Worm (Caenorhabditis elegans): ENCODE results near the gene gsto-1.

The gsto-1 gene

ce11 chrIII:7946968-7947491 lies at the start of gene gsto-1:
Gene gsto-1 (minus strand): TSS chrIII:7947018.
- TF ChIP-seq crh-2 (tag; optimal IDR thresholded peaks at IDR 0.05): peak; percentile 8
- TF ChIP-seq fos-1 (tag; optimal IDR thresholded peaks at IDR 0.05): peak; percentile 26
- peak; percentile 6 for TF ChIP-seq gmeb-1 (tag; optimal IDR thresholded peaks at IDR 0.05)
- TF ChIP-seq nhr-11 (tag; optimal IDR thresholded peaks at IDR 0.05): no peak
- TF ChIP-seq nhr-129 (tag; optimal IDR thresholded peaks at IDR 0.05): peak; percentile 31
- no peak for TF ChIP-seq elt-3 (tag; optimal IDR thresholded peaks at IDR 0.05)

- TF ChIP-seq elt-1 (tag; optimal IDR thresholded peaks at IDR 0.05) (no peak), unc-55 (GFP tag; optimal IDR thresholded peaks at IDR 0.05) (no peak), nhr-12 (tag; optimal IDR thresholded peaks at IDR 0.05) (no peak), alr-1 (tag; optimal IDR thresholded peaks at IDR 0.05) (no peak), F13H6.1 (tag; optimal IDR thresholded peaks at IDR 0.05) (no peak), nhr-21 (tag; optimal IDR thresholded peaks at IDR 0.05) (no peak), ama-1 (optimal IDR thresholded peaks at IDR 0.05) (no peak)
Observed at ce11 chrIII:7996353-7996752, 49.5 kb upstream of the gsto-1 start, which contains the start of gene npr-17. Gene npr-17 (minus strand): TSS chrIII:7996453.

ce11 chrIII:7986585-7987171 lies 39.9 kb upstream of the gsto-1 start, which contains the start of gene hrpk-2:
Gene hrpk-2 (plus strand): TSS chrIII:7987121.
- TF ChIP-seq unc-55 (GFP tag; optimal IDR thresholded peaks at IDR 0.05) (no peak), F13H6.1 (tag; optimal IDR thresholded peaks at IDR 0.05) (no peak), mab-5 (tag; optimal IDR thresholded peaks at IDR 0.05) (no peak), sem-4 (tag; optimal IDR thresholded peaks at IDR 0.05) (no peak), R02D3.7 (tag; optimal IDR thresholded peaks at IDR 0.05) (no peak), ama-1 (optimal IDR thresholded peaks at IDR 0.05) (no peak), skn-1 (tag; optimal IDR thresholded peaks at IDR 0.05) (no peak), blmp-1 (tag; optimal IDR thresholded peaks at IDR 0.05; ENCODE audit: insufficient read depth) (no peak), aly-2 (tag; optimal IDR thresholded peaks at IDR 0.05) (no peak), mbf-1 (tag; optimal IDR thresholded peaks at IDR 0.05) (no peak), Y55F3AM.14 (GFP tag; optimal IDR thresholded peaks at IDR 0.05) (no peak), zag-1 (tag; optimal IDR thresholded peaks at IDR 0.05) (no peak), nhr-129 (tag; optimal IDR thresholded peaks at IDR 0.05) (no peak), nhr-23 (tag; optimal IDR thresholded peaks at IDR 0.05) (no peak), nhr-77 (tag; optimal IDR thresholded peaks at IDR 0.05) (no peak), lin-39 (tag; optimal IDR thresholded peaks at IDR 0.05) (no peak), ztf-11 (tag; optimal IDR thresholded peaks at IDR 0.05) (no peak), gmeb-1 (tag; optimal IDR thresholded peaks at IDR 0.05) (no peak), peb-1 (tag; optimal IDR thresholded peaks at IDR 0.05) (no peak)

ce11 chrIII:7981938-7982337 lies 35.1 kb upstream of the gsto-1 start:
- no peak for TF ChIP-seq nhr-23 (tag; optimal IDR thresholded peaks at IDR 0.05)
- TF ChIP-seq R02D3.7 (tag; optimal IDR thresholded peaks at IDR 0.05): no peak
- TF ChIP-seq crh-2 (tag; optimal IDR thresholded peaks at IDR 0.05): no peak
- no peak for TF ChIP-seq sma-3 (GFP tag; optimal IDR thresholded peaks at IDR 0.05)
- no peak for TF ChIP-seq snpc-4 (tag; optimal IDR thresholded peaks at IDR 0.05)

- no peak for TF ChIP-seq lsy-2 (tag; optimal IDR thresholded peaks at IDR 0.05)
- TF ChIP-seq nhr-129 (tag; optimal IDR thresholded peaks at IDR 0.05): no peak
- no peak for TF ChIP-seq elt-1 (tag; optimal IDR thresholded peaks at IDR 0.05)
- TF ChIP-seq nhr-6 (tag; optimal IDR thresholded peaks at IDR 0.05): no peak
- TF ChIP-seq C34F6.9 (tag; optimal IDR thresholded peaks at IDR 0.05): no peak
- no peak for TF ChIP-seq ztf-1 (GFP tag; conservative IDR thresholded peaks at IDR 0.05)
- no peak for TF ChIP-seq R02D3.7 (tag; optimal IDR thresholded peaks at IDR 0.05)
- TF ChIP-seq crh-2 (tag; optimal IDR thresholded peaks at IDR 0.05): no peak
- no peak for TF ChIP-seq nhr-12 (tag; optimal IDR thresholded peaks at IDR 0.05)
- no peak for TF ChIP-seq ama-1 (optimal IDR thresholded peaks at IDR 0.05)
- no peak for TF ChIP-seq nhr-237 (tag; optimal IDR thresholded peaks at IDR 0.05)
Observed at ce11 chrIII:7981233-7981632, 34.4 kb upstream of the gsto-1 start.

All from whole organism, L2 larva.